Fruit fly (Drosophila melanogaster): ENCODE data around the gene CG17648.

CG17648 gene

dm6 chr2L:1737057-1737581 lies 15.0 kb upstream of the CG17648 start (continued):
- TF ChIP-seq nerfin-1 (tag; optimal IDR thresholded peaks at IDR 0.05) (peak; percentile 35), Dad (GFP tag; optimal IDR thresholded peaks at IDR 0.05) (peak; percentile 80), NK7.1 (GFP tag; optimal IDR thresholded peaks at IDR 0.05) (peak; percentile 72), ap (GFP tag; IDR thresholded peaks at IDR 0.05) (peak; percentile 71), tin (GFP tag; optimal IDR thresholded peaks at IDR 0.05) (peak; percentile 88), CG18262 (tag; optimal IDR thresholded peaks at IDR 0.05) (peak; percentile 90), Mes4 (GFP tag; optimal IDR thresholded peaks at IDR 0.05) (peak; percentile 73), MTF-1 (GFP tag; optimal IDR thresholded peaks at IDR 0.05; ENCODE audit: borderline replicate concordance) (peak; percentile 16), CG30403 (GFP tag; optimal IDR thresholded peaks at IDR 0.05) (peak; percentile 95), tap (tag; optimal IDR thresholded peaks at IDR 0.05) (peak; percentile 39), ab (GFP tag; optimal IDR thresholded peaks at IDR 0.05) (peak; percentile 83), so (GFP tag; IDR thresholded peaks at IDR 0.05) (peak; percentile 88), CG10147 (GFP tag; optimal IDR thresholded peaks at IDR 0.05) (peak; percentile 66), Dref (GFP tag; IDR thresholded peaks at IDR 0.05) (no peak), danr (GFP tag; IDR thresholded peaks at IDR 0.05) (peak; percentile 70), CG14860 (GFP tag; IDR thresholded peaks at IDR 0.05; ENCODE audit: partially characterized antibody) (0 out of 3 replicates have a peak, but pooled peaks have one; percentile 25), knrl (GFP tag; IDR thresholded peaks at IDR 0.05; ENCODE audit: partially characterized antibody) (no peak), CG10979 (tag; optimal IDR thresholded peaks at IDR 0.05) (peak; percentile 88), sna (GFP tag; IDR thresholded peaks at IDR 0.05; ENCODE audit: partially characterized antibody) (0 out of 2 replicates have a peak, but pooled peaks have one; percentile 14), CG11398 (GFP tag; optimal IDR thresholded peaks at IDR 0.05) (peak; percentile 82), Vsx1 (GFP tag; optimal IDR thresholded peaks at IDR 0.05) (peak; percentile 56), sc (optimal IDR thresholded peaks at IDR 0.05) (no peak), sc (GFP tag; optimal IDR thresholded peaks at IDR 0.05) (peak; percentile 90), Nf-YC (tag; optimal IDR thresholded peaks at IDR 0.05) (no peak), D (optimal IDR thresholded peaks at IDR 0.05) (no peak), D (GFP tag; optimal IDR thresholded peaks at IDR 0.05) (peak; percentile 88), CG4360 (GFP tag; IDR thresholded peaks at IDR 0.05) (no peak; the same call in 1 of the 2 replicates), Max (GFP tag; optimal IDR thresholded peaks at IDR 0.05) (peak; percentile 85), CG11093 (GFP tag; IDR thresholded peaks at IDR 0.05) (peak; percentile 88), HLH54F (GFP tag; optimal IDR thresholded peaks at IDR 0.05) (peak; percentile 89), Trl (optimal IDR thresholded peaks at IDR 0.05) (peak; percentile 80 to 90), Trl (GFP tag; optimal IDR thresholded peaks at IDR 0.05) (peak; percentile 88), Neu2 (GFP tag; optimal IDR thresholded peaks at IDR 0.05; ENCODE audit: borderline replicate concordance) (peak; percentile 61), her (GFP tag; optimal IDR thresholded peaks at IDR 0.05) (peak; percentile 72), CG13123 (GFP tag; optimal IDR thresholded peaks at IDR 0.05) (peak; percentile 71), lilli (GFP tag; optimal IDR thresholded peaks at IDR 0.05) (peak; percentile 92), chif (GFP tag; optimal IDR thresholded peaks at IDR 0.05) (peak; percentile 87 to 94), Bteb2 (GFP tag; optimal IDR thresholded peaks at IDR 0.05) (peak; percentile 87), gce (GFP tag; IDR thresholded peaks at IDR 0.05) (peak; percentile 59), sqz (GFP tag; optimal IDR thresholded peaks at IDR 0.05) (no peak), zen2 (GFP tag; IDR thresholded peaks at IDR 0.05; ENCODE audit: partially characterized antibody) (no peak; the same call in 2 of the 3 replicates), Poxn (GFP tag; IDR thresholded peaks at IDR 0.05) (peak; percentile 66), MESR4 (GFP tag; optimal IDR thresholded peaks at IDR 0.05) (peak; percentile 6), CG42726 (GFP tag; IDR thresholded peaks at IDR 0.05; ENCODE audit: partially characterized antibody) (peak; percentile 68; the same call in 1 of the 2 replicates), D19A (tag; optimal IDR thresholded peaks at IDR 0.05) (peak; percentile 85), CG7556 (GFP tag; optimal IDR thresholded peaks at IDR 0.05) (peak; percentile 89), ssp (GFP tag; IDR thresholded peaks at IDR 0.05) (peak; percentile 79), H15 (GFP tag; IDR thresholded peaks at IDR 0.05) (peak; percentile 76), CG12391 (tag; optimal IDR thresholded peaks at IDR 0.05) (peak; percentile 91), Oli (tag; optimal IDR thresholded peaks at IDR 0.05) (peak; percentile 93), trh (GFP tag; optimal IDR thresholded peaks at IDR 0.05) (peak; percentile 64)
